Worm (Caenorhabditis elegans): ENCODE results near the gene fbxb-62.

DNA sequence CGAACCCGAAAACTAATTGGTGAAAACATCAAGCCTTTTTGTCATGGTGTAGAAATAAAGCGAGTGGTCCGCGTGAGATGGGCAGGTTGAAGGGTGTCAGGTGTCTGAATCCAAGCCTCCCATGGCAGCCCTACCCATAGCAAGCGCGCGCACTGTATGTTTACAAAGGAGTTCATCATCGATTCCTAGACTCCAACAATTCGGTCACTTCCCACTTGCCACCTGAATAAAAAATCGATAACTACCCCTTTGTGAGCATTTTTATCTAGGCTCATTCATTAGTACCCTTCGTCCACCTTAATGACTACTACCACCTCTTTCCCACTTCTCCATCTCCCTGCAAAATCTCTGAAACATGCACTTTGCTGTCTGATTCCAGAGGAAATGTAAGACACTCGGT lies 11.1 kb upstream of the fbxb-62 start, which contains the start of gene fbxb-64:
- TF ChIP-seq lin-39 (tag; optimal IDR thresholded peaks at IDR 0.05) (no peak), ama-1 (optimal IDR thresholded peaks at IDR 0.05) (no peak), zag-1 (tag; optimal IDR thresholded peaks at IDR 0.05) (no peak), unc-62 (GFP tag; optimal IDR thresholded peaks at IDR 0.05) (no peak), nfya-1 (tag; optimal IDR thresholded peaks at IDR 0.05; ENCODE audit: insufficient read depth) (no peak), fos-1 (tag; optimal IDR thresholded peaks at IDR 0.05) (no peak), fkh-10 (GFP tag; optimal IDR thresholded peaks at IDR 0.05) (no peak), nhr-77 (tag; optimal IDR thresholded peaks at IDR 0.05) (no peak), mml-1 (tag; optimal IDR thresholded peaks at IDR 0.05) (no peak), pha-4 (tag; optimal IDR thresholded peaks at IDR 0.05) (no peak), pqm-1 (tag; optimal IDR thresholded peaks at IDR 0.05) (no peak), tbx-2 (tag; optimal IDR thresholded peaks at IDR 0.05) (no peak), ztf-11 (tag; optimal IDR thresholded peaks at IDR 0.05) (no peak), nhr-11 (tag; optimal IDR thresholded peaks at IDR 0.05) (no peak)
